Fruit fly (Drosophila melanogaster): ENCODE results near the gene CG16813.

dm6 chr2L:13219281-13220092 lies 7.8 kb upstream of the CG16813 start, which contains the start of the genes CG9426 and mRF1:
- TF ChIP-seq CG5204 (GFP tag; optimal IDR thresholded peaks at IDR 0.05) (no peak), ovo (GFP tag; optimal IDR thresholded peaks at IDR 0.05) (no peak)
